Worm (Caenorhabditis elegans) whole organism, L1 larva: Measurements from ENCODE around the gene srbc-71.

Experiments used
- blmp-1 ChIP-seq: fragments of 150-350 bp; optimal IDR thresholded peaks from 2 replicates; lab custom pipeline; 2014; ENCODE audit warnings: missing biosample characterization, missing genetic modification characterization
- elt-3 ChIP-seq, 6 experiments: fragments of 150-350 bp in 1 of 6; sonication (generic microtip); optimal IDR thresholded peaks; 2 replicates each; lab custom pipeline; 2017 to 2018; ENCODE audit warnings: missing biosample characterization in 6 of 6, missing genetic modification characterization in 6 of 6, inconsistent platforms in 1 of 6
- isw-1 ChIP-seq: fragments of 200-800 bp; sonication (Bioruptor generic); IDR thresholded peaks from 2 replicates; pipeline ENCODE4 v1.3.6; 2022; ENCODE audit warnings: missing genetic modification characterization, missing compliant biosample characterization
- lin-39 ChIP-seq: fragments of 150-350 bp; optimal IDR thresholded peaks from 2 replicates; lab custom pipeline; 2014; ENCODE audit warnings: missing biosample characterization, missing genetic modification reagents, missing genetic modification characterization
- mep-1 ChIP-seq: fragments of 150-350 bp; optimal IDR thresholded peaks from 2 replicates; lab custom pipeline; 2014; ENCODE audit warnings: missing biosample characterization, missing genetic modification characterization

ce11 chrIV:4176659-4177058 is 49.1 kb downstream of the srbc-71 start:
- no peak for TF ChIP-seq blmp-1 (tag; lab: Kevin White, UChicago)
- TF ChIP-seq elt-3 (tag; optimal IDR thresholded peaks at IDR 0.05; lab: Kevin White, UChicago) = no peak
- TF ChIP-seq isw-1 (GFP tag; lab: Robert Waterston, UW) = no peak
- TF ChIP-seq mep-1 = no peak
- no peak for TF ChIP-seq lin-39 (tag; lab: Kevin White, UChicago)
